Fruit fly (Drosophila melanogaster) whole organism, wandering third instar larva: Measurements from ENCODE around the gene CG33181.
A peak's percentile ranks its signal among the peaks of the same experiment; 100 is the strongest.

ENCODE experiments used
- CG32264 ChIP-seq: fragments of 200-800 bp; sonication (Bioruptor generic); optimal IDR thresholded peaks from 2 replicates; lab custom pipeline; 2016; ENCODE audit warnings: missing biosample characterization, missing genetic modification characterization
- CG9705 ChIP-seq: fragments of 200-800 bp; sonication (Bioruptor generic); optimal IDR thresholded peaks from 2 replicates; lab custom pipeline; 2018; ENCODE audit warnings: missing biosample characterization, mild to moderate bottlenecking, missing genetic modification characterization
- Dfd ChIP-seq: fragments of >200 bp; optimal IDR thresholded peaks from 2 replicates; lab custom pipeline; 2017; ENCODE audit warnings: missing biosample characterization, missing genetic modification characterization
- Dif ChIP-seq: fragments of 200-275, 200-300 bp; sonication (Bioruptor generic); optimal IDR thresholded peaks from 2 replicates; lab custom pipeline; 2018; ENCODE audit warnings: missing biosample characterization, missing genetic modification characterization; ENCODE audit not compliant: partially characterized antibody
- GATAd ChIP-seq: sonication (Bioruptor generic); optimal IDR thresholded peaks from 2 replicates; lab custom pipeline; 2016; ENCODE audit warnings: missing biosample characterization, missing genetic modification characterization
- HLH106 ChIP-seq: fragments of 200-800 bp; optimal IDR thresholded peaks from 3 replicates; lab custom pipeline; 2019; ENCODE audit warnings: missing biosample characterization, mild to moderate bottlenecking, missing genetic modification characterization, moderate library complexity
- Hnf4 ChIP-seq: fragments of 200-800 bp; sonication (Bioruptor generic); optimal IDR thresholded peaks from 2 replicates; lab custom pipeline; 2016; ENCODE audit warnings: missing biosample characterization, mild to moderate bottlenecking, missing genetic modification characterization
- Hr78 ChIP-seq: fragments of >200 bp; optimal IDR thresholded peaks from 2 replicates; lab custom pipeline; 2017; ENCODE audit warnings: missing biosample characterization, missing genetic modification characterization
- Jra ChIP-seq: sonication (Bioruptor generic); optimal IDR thresholded peaks from 2 replicates; lab custom pipeline; 2016; ENCODE audit warnings: missing biosample characterization, missing genetic modification characterization
- Mio ChIP-seq: sonication (Bioruptor generic); optimal IDR thresholded peaks from 2 replicates; lab custom pipeline; 2016; ENCODE audit warnings: missing biosample characterization, missing genetic modification characterization
- Myc ChIP-seq: fragments of >200 bp; optimal IDR thresholded peaks from 2 replicates; lab custom pipeline; 2017
- N ChIP-seq: fragments of >200 bp; optimal IDR thresholded peaks from 2 replicates; lab custom pipeline; 2018; ENCODE audit warnings: missing biosample characterization, missing external identifiers, missing genetic modification characterization
- OdsH ChIP-seq: fragments of 200-800 bp; sonication (Bioruptor generic); optimal IDR thresholded peaks from 2 replicates; lab custom pipeline; 2016; ENCODE audit warnings: missing biosample characterization, mild to moderate bottlenecking, missing genetic modification characterization
- Rel ChIP-seq, 2 experiments: fragments of 200-800 bp; sonication (Bioruptor generic) in 1 of 2; optimal IDR thresholded peaks; 2 replicates in 1 of 2; 3 replicates in 1 of 2; lab custom pipeline; 2016 to 2019; ENCODE audit warnings: mild to moderate bottlenecking in 2 of 2, missing biosample characterization in 2 of 2, missing genetic modification characterization in 2 of 2, moderate library complexity in 1 of 2
- Sp1 ChIP-seq: fragments of 200-800 bp; sonication (Bioruptor generic); optimal IDR thresholded peaks from 3 replicates; lab custom pipeline; 2019; ENCODE audit warnings: missing biosample characterization, mild to moderate bottlenecking, missing genetic modification characterization, moderate library complexity
- Vsx2 ChIP-seq: fragments of 200-300, 225-300 bp; sonication (Bioruptor generic); optimal IDR thresholded peaks from 2 replicates; lab custom pipeline; 2018; ENCODE audit warnings: missing biosample characterization, missing genetic modification characterization; ENCODE audit not compliant: partially characterized antibody
- br ChIP-seq: fragments of 200-800 bp; sonication (Bioruptor generic); optimal IDR thresholded peaks from 2 replicates; lab custom pipeline; 2016; ENCODE audit warnings: missing biosample characterization, missing genetic modification characterization
- brk ChIP-seq: fragments of 200-800 bp; sonication (Bioruptor generic); optimal IDR thresholded peaks from 2 replicates; lab custom pipeline; 2016; ENCODE audit warnings: missing biosample characterization, mild to moderate bottlenecking, missing genetic modification characterization
- ey ChIP-seq: fragments of 200-800 bp; sonication (Bioruptor generic); optimal IDR thresholded peaks from 2 replicates; lab custom pipeline; 2016; ENCODE audit warnings: missing biosample characterization, missing genetic modification characterization
- foxo ChIP-seq, 2 experiments: fragments of 200-800 bp; sonication (Bioruptor generic); optimal IDR thresholded peaks; 2 replicates in 1 of 2; 3 replicates in 1 of 2; lab custom pipeline; 2016 to 2017; ENCODE audit warnings: missing biosample characterization in 2 of 2, missing genetic modification characterization in 2 of 2
- fru ChIP-seq: fragments of 200-800 bp; sonication (Bioruptor generic); optimal IDR thresholded peaks from 3 replicates; lab custom pipeline; 2016; ENCODE audit warnings: missing biosample characterization, mild to moderate bottlenecking, missing genetic modification characterization
- h ChIP-seq: fragments of 200-800 bp; sonication (Bioruptor generic); optimal IDR thresholded peaks from 3 replicates; lab custom pipeline; 2016; ENCODE audit warnings: missing biosample characterization, mild to moderate bottlenecking, missing genetic modification characterization
- lola ChIP-seq: fragments of >200 bp; optimal IDR thresholded peaks from 2 replicates; lab custom pipeline; 2017; ENCODE audit warnings: missing biosample characterization, missing genetic modification characterization
- psq ChIP-seq: fragments of 200-800 bp; sonication (Bioruptor generic); optimal IDR thresholded peaks from 3 replicates; lab custom pipeline; 2017; ENCODE audit warnings: missing biosample characterization, mild to moderate bottlenecking, missing genetic modification characterization, moderate library complexity
- rgr ChIP-seq: fragments of 200-800 bp; sonication (Bioruptor generic); optimal IDR thresholded peaks from 3 replicates; lab custom pipeline; 2016; ENCODE audit warnings: missing biosample characterization, mild to moderate bottlenecking, missing genetic modification characterization
- sv ChIP-seq: fragments of 200-800 bp; sonication (Bioruptor generic); optimal IDR thresholded peaks from 3 replicates; lab custom pipeline; 2016; ENCODE audit warnings: missing biosample characterization, missing genetic modification characterization
- usp ChIP-seq: fragments of >200 bp; optimal IDR thresholded peaks from 2 replicates; lab custom pipeline; 2017; ENCODE audit warnings: missing biosample characterization, missing genetic modification characterization

The CG33181 gene

dm6 chrX:8493473-8493872, 4.3 kb downstream of the CG33181 start:
- peak; percentile 24 for TF ChIP-seq fru (GFP tag; lab: Kevin White, UChicago)
- TF ChIP-seq rgr, result peak; percentile 9
- no peak for TF ChIP-seq Dfd
- TF ChIP-seq, all 38 proteins: peak for 2

- no peak for TF ChIP-seq Hnf4
- TF ChIP-seq Dif (GFP tag; lab: Kevin White, UChicago), result no peak
- no peak for TF ChIP-seq lola (GFP tag; lab: Kevin White, UChicago)
- no peak for TF ChIP-seq Rel (GFP tag; optimal IDR thresholded peaks at IDR 0.05; lab: Kevin White, UChicago)
- no peak for TF ChIP-seq Rel (tag; optimal IDR thresholded peaks at IDR 0.05; lab: Kevin White, UChicago)
- no peak for TF ChIP-seq CG32264 (GFP tag; lab: Kevin White, UChicago)
- no peak for TF ChIP-seq Sp1 (GFP tag; lab: Kevin White, UChicago)
- TF ChIP-seq GATAd, result no peak
- TF ChIP-seq psq (GFP tag; lab: Kevin White, UChicago), result no peak
- TF ChIP-seq fru (GFP tag; lab: Kevin White, UChicago), result no peak
- no peak for TF ChIP-seq Vsx2 (GFP tag; lab: Kevin White, UChicago)
These were observed 7.2 kb downstream of the CG33181 start for dm6 chrX:8496362-8496761.

DNA sequence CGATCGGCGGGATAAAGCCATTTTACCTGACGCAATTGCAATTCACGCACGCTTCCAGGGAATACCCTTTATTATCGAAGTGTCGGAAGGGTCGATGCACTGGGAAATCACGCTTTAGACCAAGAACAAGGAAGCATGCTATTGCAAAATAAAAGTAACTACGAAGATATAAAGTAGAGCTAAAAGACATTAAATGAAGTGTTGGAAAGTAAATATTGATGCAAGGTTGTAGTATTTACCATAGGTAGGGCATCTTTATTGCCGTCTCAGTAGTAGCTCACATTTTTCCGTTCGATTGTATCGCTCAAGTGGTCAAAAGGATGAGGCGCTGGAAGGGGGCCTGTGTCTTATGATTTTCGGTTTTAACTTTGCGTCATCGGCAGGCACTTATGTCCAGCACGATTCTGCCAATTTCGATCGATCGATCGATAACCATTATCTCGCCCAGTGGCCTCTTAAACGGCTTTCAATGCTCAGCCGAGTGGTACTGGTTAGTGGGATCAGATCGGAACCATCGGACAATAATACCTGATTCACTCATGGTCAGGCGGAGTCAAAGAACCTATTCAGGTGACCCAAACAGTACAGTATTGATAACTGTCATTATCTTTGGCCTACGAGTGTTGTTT, 8.6 kb downstream of the CG33181 start:
- TF ChIP-seq GATAd, result no peak
- TF ChIP-seq foxo (GFP tag; optimal IDR thresholded peaks at IDR 0.05; lab: Kevin White, UChicago), result peak in 1 of 2 experiments; percentile 31
- peak; percentile 20 for TF ChIP-seq rgr
- TF ChIP-seq usp (GFP tag; lab: Kevin White, UChicago), result no peak
- no peak for TF ChIP-seq br (GFP tag; lab: Kevin White, UChicago)
- TF ChIP-seq h, result peak; percentile 71
- peak; percentile 35 for TF ChIP-seq fru (GFP tag; lab: Kevin White, UChicago)
- TF ChIP-seq Rel (GFP tag; optimal IDR thresholded peaks at IDR 0.05; lab: Kevin White, UChicago), result no peak
- TF ChIP-seq Rel (tag; optimal IDR thresholded peaks at IDR 0.05; lab: Kevin White, UChicago), result peak; percentile 75
- TF ChIP-seq Hr78, result no peak
- TF ChIP-seq Hnf4, result no peak
- peak; percentile 12 for TF ChIP-seq ey (GFP tag; lab: Kevin White, UChicago)
- no peak for TF ChIP-seq Mio (GFP tag; lab: Kevin White, UChicago)

DNA sequence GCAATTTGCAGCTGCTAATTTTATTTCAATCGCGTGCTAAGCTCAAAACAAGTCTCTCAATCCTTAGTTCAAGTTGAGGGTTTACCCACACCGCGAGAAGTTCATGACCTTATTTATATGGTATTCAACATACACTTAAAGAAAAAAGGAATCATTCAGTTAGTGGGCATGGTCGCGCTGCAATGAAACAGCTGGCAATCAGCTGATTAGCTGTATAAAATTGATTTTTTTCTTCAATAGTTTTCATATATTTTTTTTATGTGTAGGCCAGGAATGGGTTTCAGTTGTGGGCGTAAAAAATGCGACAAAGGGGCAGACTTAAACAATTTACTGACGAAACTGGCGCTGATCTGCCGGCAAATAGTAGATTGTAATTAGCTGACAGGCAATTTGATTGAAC, 10.0 kb downstream of the CG33181 start:
- TF ChIP-seq N (GFP tag; lab: Kevin White, UChicago) (no peak), rgr (peak; percentile 7), psq (GFP tag; lab: Kevin White, UChicago) (no peak), Sp1 (GFP tag; lab: Kevin White, UChicago) (no peak), sv (no peak), brk (GFP tag; lab: Kevin White, UChicago) (no peak), Jra (GFP tag; lab: Kevin White, UChicago) (no peak)

dm6 chrX:8501374-8501773, 12.2 kb downstream of the CG33181 start:
- TF ChIP-seq Rel (GFP tag; optimal IDR thresholded peaks at IDR 0.05; lab: Kevin White, UChicago), result no peak
- TF ChIP-seq Rel (tag; optimal IDR thresholded peaks at IDR 0.05; lab: Kevin White, UChicago), result no peak
- TF ChIP-seq Sp1 (GFP tag; lab: Kevin White, UChicago), result no peak
- no peak for TF ChIP-seq sv
- no peak for TF ChIP-seq CG9705 (GFP tag; lab: Kevin White, UChicago)
- no peak for TF ChIP-seq HLH106 (tag; lab: Kevin White, UChicago)
- TF ChIP-seq Dif (GFP tag; lab: Kevin White, UChicago), result no peak
- TF ChIP-seq N (GFP tag; lab: Kevin White, UChicago), result no peak
- no peak for TF ChIP-seq foxo (GFP tag; optimal IDR thresholded peaks at IDR 0.05; lab: Kevin White, UChicago)
- TF ChIP-seq Mio (GFP tag; lab: Kevin White, UChicago), result no peak
- TF ChIP-seq OdsH, result no peak

DNA sequence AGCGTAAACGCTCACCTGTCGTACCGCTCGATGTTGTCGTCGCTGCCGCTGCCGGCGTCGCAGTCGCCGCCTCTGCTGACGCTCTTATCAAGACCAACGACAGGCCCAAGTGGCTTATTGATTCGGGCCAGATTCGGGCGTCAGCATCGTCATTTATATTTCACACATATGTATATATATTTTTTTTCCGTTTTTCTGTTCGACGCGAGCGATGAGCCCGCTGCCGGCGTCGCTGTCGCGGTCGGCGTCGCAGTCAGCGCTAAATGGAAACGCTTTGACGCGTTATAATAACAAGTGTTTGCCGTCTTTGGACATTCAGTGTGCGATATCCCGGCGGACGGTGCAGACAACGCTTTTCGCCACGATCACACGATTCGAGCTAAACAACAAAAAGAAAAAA, 12.9 kb downstream of the CG33181 start:
- no peak for TF ChIP-seq Hr78
- no peak for TF ChIP-seq fru (GFP tag; lab: Kevin White, UChicago)
- no peak for TF ChIP-seq Myc (lab: Kevin White, UChicago)
- TF ChIP-seq Jra (GFP tag; lab: Kevin White, UChicago), result no peak
